Worm (Caenorhabditis elegans): ENCODE results near the gene C27A2.12.

The C27A2.12 gene

ce11 chrII:5061794-5062368 lies 3.9 kb upstream of the C27A2.12 start, which contains the start of gene smc-5 (continued):
- TF ChIP-seq dox-1 (GFP tag; IDR thresholded peaks at IDR 0.05): peak; percentile 82
- TF ChIP-seq F22D6.2 (tag; optimal IDR thresholded peaks at IDR 0.05): no peak
- TF ChIP-seq sptf-2 (GFP tag; optimal IDR thresholded peaks at IDR 0.05): no peak
- TF ChIP-seq cebp-2 (GFP tag; IDR thresholded peaks at IDR 0.05): no peak
- 0 out of 2 replicates have a peak, but pooled peaks have one; percentile 20 for TF ChIP-seq lin-26 (GFP tag; IDR thresholded peaks at IDR 0.05)
- TF ChIP-seq nhr-120 (GFP tag; IDR thresholded peaks at IDR 0.05): no peak
- TF ChIP-seq chd-7 (tag; optimal IDR thresholded peaks at IDR 0.05): no peak
- peak; percentile 28 for TF ChIP-seq nhr-80 (tag; optimal IDR thresholded peaks at IDR 0.05)
- TF ChIP-seq snpc-3.4 (tag; optimal IDR thresholded peaks at IDR 0.05): peak; percentile 66
- peak; percentile 63; the same call in 1 of the 2 replicates for TF ChIP-seq cebp-1 (GFP tag; IDR thresholded peaks at IDR 0.05)
- no peak for TF ChIP-seq cebp-1 (tag; optimal IDR thresholded peaks at IDR 0.05)
- TF ChIP-seq bed-2 (GFP tag; IDR thresholded peaks at IDR 0.05): no peak
- no peak for TF ChIP-seq F10E7.11 (tag; optimal IDR thresholded peaks at IDR 0.05)
- TF ChIP-seq lir-1 (GFP tag; conservative IDR thresholded peaks at IDR 0.05): no peak
- TF ChIP-seq F52B5.7 (tag; optimal IDR thresholded peaks at IDR 0.05): no peak
- TF ChIP-seq ceh-100 (GFP tag; IDR thresholded peaks at IDR 0.05): peak; percentile 96
- TF ChIP-seq hlh-12 (tag; optimal IDR thresholded peaks at IDR 0.05): no peak
- TF ChIP-seq madf-6 (GFP tag; IDR thresholded peaks at IDR 0.05): peak; percentile 89
- peak; percentile 36; the same call in 1 of the 2 replicates for TF ChIP-seq rcor-1 (GFP tag; IDR thresholded peaks at IDR 0.05)
- no peak for TF ChIP-seq ztf-6 (GFP tag; IDR thresholded peaks at IDR 0.05)
- no peak for TF ChIP-seq hlh-26 (GFP tag; conservative IDR thresholded peaks at IDR 0.05)
- TF ChIP-seq xnd-1 (tag; optimal IDR thresholded peaks at IDR 0.05): peak; percentile 32
- TF ChIP-seq unc-62 (GFP tag; optimal IDR thresholded peaks at IDR 0.05): no peak
- no peak for TF ChIP-seq ztf-26 (tag; optimal IDR thresholded peaks at IDR 0.05)
- TF ChIP-seq F57A8.1 (GFP tag; optimal IDR thresholded peaks at IDR 0.05): no peak
- TF ChIP-seq C06A6.2 (GFP tag; conservative IDR thresholded peaks at IDR 0.05): no peak
- no peak for TF ChIP-seq B0019.2 (GFP tag; conservative IDR thresholded peaks at IDR 0.05)
- TF ChIP-seq rpc-1 (optimal IDR thresholded peaks at IDR 0.05): no peak
- no peak for TF ChIP-seq rpc-1 (tag; optimal IDR thresholded peaks at IDR 0.05)
- peak; percentile 71 for TF ChIP-seq lin-54 (GFP tag; optimal IDR thresholded peaks at IDR 0.05)
- no peak; the same call in 1 of the 2 replicates for TF ChIP-seq egrh-3 (GFP tag; IDR thresholded peaks at IDR 0.05)
- peak; percentile 15 for TF ChIP-seq B0261.1 (tag; optimal IDR thresholded peaks at IDR 0.05)
- TF ChIP-seq bed-1 (GFP tag; IDR thresholded peaks at IDR 0.05): no peak
- peak; percentile 80 for TF ChIP-seq madf-8 (GFP tag; conservative IDR thresholded peaks at IDR 0.05)
- no peak for TF ChIP-seq ceh-79 (tag; optimal IDR thresholded peaks at IDR 0.05)
- no peak for TF ChIP-seq T07F8.4 (tag; optimal IDR thresholded peaks at IDR 0.05)
- TF ChIP-seq lag-1 (GFP tag; IDR thresholded peaks at IDR 0.05): no peak
- TF ChIP-seq mel-28 (tag; optimal IDR thresholded peaks at IDR 0.05; ENCODE audit: borderline replicate concordance): no peak
- no peak for TF ChIP-seq egl-18 (GFP tag; IDR thresholded peaks at IDR 0.05)
- TF ChIP-seq ztf-25 (GFP tag; IDR thresholded peaks at IDR 0.05): no peak
- no peak for TF ChIP-seq mxl-1 (tag; optimal IDR thresholded peaks at IDR 0.05)
- TF ChIP-seq pbrm-1 (GFP tag; IDR thresholded peaks at IDR 0.05): no peak
- TF ChIP-seq Y53F4B.3 (GFP tag; IDR thresholded peaks at IDR 0.05): no peak
- peak; percentile 24 for TF ChIP-seq snpc-1.1 (tag; optimal IDR thresholded peaks at IDR 0.05; ENCODE audit: insufficient read depth)
- TF ChIP-seq ceh-27 (GFP tag; optimal IDR thresholded peaks at IDR 0.05): peak; percentile 54
- peak; percentile 20 for TF ChIP-seq ZK185.1 (tag; optimal IDR thresholded peaks at IDR 0.05; ENCODE audit: poor library complexity, severe bottlenecking)
- peak; percentile 94 for TF ChIP-seq efl-1 (GFP tag; optimal IDR thresholded peaks at IDR 0.05)
- no peak for TF ChIP-seq nfyb-1 (GFP tag; IDR thresholded peaks at IDR 0.05)
- TF ChIP-seq lsy-27 (tag; optimal IDR thresholded peaks at IDR 0.05; ENCODE audit: borderline replicate concordance, insufficient read depth): no peak
